Fruit fly (Drosophila melanogaster): Measurements from ENCODE around the gene CG33257.

DNA sequence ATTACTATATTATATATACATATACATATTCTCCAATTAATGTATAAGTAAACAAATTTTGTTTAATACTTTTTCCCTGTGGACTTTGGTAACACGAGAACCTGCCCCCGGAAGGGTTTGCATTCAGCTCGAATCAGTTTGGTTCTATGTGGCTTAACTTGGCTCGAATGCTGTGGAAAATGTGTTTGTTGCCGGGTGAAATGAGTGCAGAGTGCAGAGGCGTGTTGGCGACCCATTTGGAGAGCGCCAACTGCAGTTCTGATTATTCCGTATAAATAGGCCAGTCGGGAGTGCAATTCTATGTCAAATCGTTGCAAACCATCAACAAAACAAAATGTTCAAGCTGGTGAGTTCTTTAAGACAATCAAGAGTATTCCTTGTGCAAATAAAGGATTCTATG lies 28.4 kb upstream of the CG33257 start, which contains the start of gene Nplp3:
- no peak for TF ChIP-seq h (optimal IDR thresholded peaks at IDR 0.05)
- no peak for TF ChIP-seq psq (optimal IDR thresholded peaks at IDR 0.05)
- no peak for TF ChIP-seq ttk (optimal IDR thresholded peaks at IDR 0.05)
